Fruit fly (Drosophila melanogaster) Kc167 (cell line): Measurements from ENCODE around the gene CG9171.

ENCODE experiments used
- Myc ChIP-seq: fragments of >200 bp; optimal IDR thresholded peaks from 2 replicates; lab custom pipeline; 2017; ENCODE audit warnings: missing external identifiers
- Sin3A ChIP-seq: fragments of >200 bp; optimal IDR thresholded peaks from 2 replicates; lab custom pipeline; 2018; ENCODE audit warnings: missing external identifiers
- h ChIP-seq: fragments of >200 bp; optimal IDR thresholded peaks from 3 replicates; lab custom pipeline; 2018; ENCODE audit warnings: missing external identifiers
- insv ChIP-seq: fragments of >200 bp; optimal IDR thresholded peaks from 3 replicates; lab custom pipeline; 2018; ENCODE audit warnings: missing external identifiers
- psq ChIP-seq: fragments of >200 bp; optimal IDR thresholded peaks from 2 replicates; lab custom pipeline; 2017; ENCODE audit warnings: missing external identifiers

- TF ChIP-seq Myc (no peak), h (lab: Kevin White, UChicago) (no peak), psq (lab: Kevin White, UChicago) (no peak), Sin3A (no peak), insv (lab: Kevin White, UChicago) (no peak)
These were observed 58.9 kb downstream of the CG9171 start, which contains the start of gene CG11147 for dm6 chr2L:5741144-5741543.
